Worm (Caenorhabditis elegans) whole organism, dauer: ENCODE measurements around the gene T22B7.7.

Experiments
- unc-62 ChIP-seq: sonication (generic microtip); optimal IDR thresholded peaks from 2 replicates; lab custom pipeline; 2017; ENCODE audit warnings: missing biosample characterization, missing genetic modification reagents, missing genetic modification characterization

T22B7.7 gene

ce11 chrX:5645606-5646005 is 8.3 kb downstream of the T22B7.7 start:
- TF ChIP-seq unc-62 (GFP tag; lab: Kevin White, UChicago) = no peak

ce11 chrX:5644112-5644511 is 9.8 kb downstream of the T22B7.7 start:
- no peak for TF ChIP-seq unc-62 (GFP tag; lab: Kevin White, UChicago)

DNA sequence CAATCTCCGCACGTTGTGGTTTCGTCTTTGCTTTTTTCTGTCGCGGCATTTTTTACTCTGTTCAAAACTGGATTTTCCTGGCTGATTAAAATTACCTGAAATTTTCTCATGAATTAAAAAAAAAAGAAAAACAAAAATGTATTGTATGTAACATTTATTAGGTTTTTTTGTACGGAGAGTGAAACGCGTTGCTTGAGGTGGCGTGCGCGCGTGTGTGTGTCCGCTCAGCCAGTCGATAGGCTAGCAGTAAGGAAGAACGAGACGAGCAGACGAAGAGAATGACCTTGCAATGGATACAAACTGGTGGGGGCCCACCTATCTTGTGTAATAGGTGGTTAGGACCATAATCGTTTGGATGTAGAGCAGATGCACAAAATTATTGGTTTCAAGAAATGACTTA is 12.6 kb downstream of the T22B7.7 start, which contains the start of gene T22B7.4:
Gene T22B7.4 (minus strand): TSS at position 101 of the 400 bp plus-strand sequence.
- no peak for TF ChIP-seq unc-62 (GFP tag; lab: Kevin White, UChicago)

DNA sequence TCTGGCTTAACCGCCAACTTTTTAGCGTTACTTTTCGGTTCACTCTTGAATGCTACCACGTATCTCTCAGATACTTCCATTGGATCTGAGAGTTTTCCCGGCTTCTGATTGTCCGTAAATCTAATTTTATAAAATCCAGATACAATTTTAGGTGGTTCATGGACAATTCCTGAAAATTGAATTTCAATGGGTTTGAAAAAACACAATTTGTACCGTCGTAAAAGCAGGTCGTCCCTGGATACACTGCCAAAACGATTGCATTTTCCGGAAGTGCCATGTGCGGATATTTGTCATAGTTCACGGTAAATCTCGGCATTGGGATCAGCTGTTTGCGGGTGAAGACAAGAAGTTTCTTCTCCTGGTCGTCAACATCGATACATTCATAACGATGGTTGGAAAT is 14.3 kb downstream of the T22B7.7 start:
- no peak for TF ChIP-seq unc-62 (GFP tag; lab: Kevin White, UChicago)

- no peak for TF ChIP-seq unc-62 (GFP tag; lab: Kevin White, UChicago)
Observed at ce11 chrX:5631626-5632025, 22.2 kb downstream of the T22B7.7 start, which contains the start of gene T22B7.8. Gene T22B7.8, plus strand, starts transcription at chrX:5631926.

ce11 chrX:5631008-5631407 is 22.9 kb downstream of the T22B7.7 start:
- no peak for TF ChIP-seq unc-62 (GFP tag; lab: Kevin White, UChicago)

DNA sequence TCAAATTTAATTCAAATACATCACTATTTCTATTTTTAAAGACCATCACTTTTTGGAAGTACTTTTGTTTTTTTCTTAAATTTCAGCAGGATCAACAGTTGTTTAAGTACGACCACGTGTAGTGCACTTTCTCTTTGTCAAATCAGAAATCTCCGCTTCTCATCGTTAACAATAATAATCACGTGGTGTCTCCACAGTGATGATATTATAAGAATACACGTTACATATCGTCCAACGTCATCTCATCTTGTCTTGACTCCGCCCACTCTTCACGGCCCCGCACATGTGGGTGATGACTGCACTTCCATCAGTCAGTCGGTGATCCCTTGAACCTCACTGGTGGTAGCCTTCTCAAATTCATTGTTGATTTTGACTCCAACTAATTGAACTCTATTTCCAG is 23.9 kb downstream of the T22B7.7 start, which contains the start of gene argn-1:
Gene argn-1 (plus strand): TSS at position 83 of the 400 bp plus-strand sequence.
- no peak for TF ChIP-seq unc-62 (GFP tag; lab: Kevin White, UChicago)

- TF ChIP-seq unc-62 (GFP tag; lab: Kevin White, UChicago) = no peak
Observed at ce11 chrX:5628432-5628977, 25.4 kb downstream of the T22B7.7 start.

- TF ChIP-seq unc-62 (GFP tag; lab: Kevin White, UChicago) = no peak
Observed at ce11 chrX:5621793-5622192, 32.1 kb downstream of the T22B7.7 start.

DNA sequence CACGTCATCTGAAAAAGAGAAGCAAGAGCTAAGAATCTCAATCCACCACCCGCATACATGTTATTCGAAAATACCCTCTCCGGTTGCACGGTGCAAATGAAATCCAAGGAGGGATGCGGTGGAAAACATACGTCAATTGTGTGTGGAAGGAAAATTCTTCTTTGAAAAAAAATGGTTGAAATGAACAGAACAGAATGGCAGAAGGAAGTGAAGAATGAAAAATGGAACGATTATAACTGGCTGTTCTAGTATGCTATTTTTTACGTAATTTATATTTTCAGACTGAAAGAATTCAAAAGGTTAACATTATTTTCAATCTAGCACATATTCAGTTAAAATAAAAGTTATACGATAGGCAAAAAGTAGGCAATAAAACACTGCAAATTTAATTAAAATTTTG is 37.9 kb downstream of the T22B7.7 start:
- TF ChIP-seq unc-62 (GFP tag; lab: Kevin White, UChicago) = no peak

- TF ChIP-seq unc-62 (GFP tag; lab: Kevin White, UChicago) = no peak
Observed at ce11 chrX:5611155-5611554, 42.7 kb downstream of the T22B7.7 start, which contains the start of gene octr-1. Gene octr-1, minus strand, starts transcription at chrX:5611255.

DNA sequence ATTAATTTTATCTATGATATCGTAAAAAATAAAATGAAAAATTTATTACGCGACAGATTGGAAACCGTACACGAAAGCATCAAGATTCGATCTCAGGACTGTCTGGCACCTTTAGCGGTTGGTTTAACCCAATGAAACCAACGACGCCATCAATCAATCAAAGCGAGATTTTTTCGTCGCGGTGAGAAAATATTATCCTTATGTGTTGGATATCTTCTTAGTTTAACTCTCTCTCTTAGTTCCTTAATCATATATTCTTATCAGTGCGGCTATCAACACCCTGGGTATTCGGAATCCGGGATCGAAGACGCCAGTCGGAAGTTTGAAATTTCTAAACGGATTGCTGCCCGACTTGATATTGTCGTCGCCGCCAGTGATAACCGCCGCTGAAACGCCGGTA is 48.8 kb downstream of the T22B7.7 start:
- no peak for TF ChIP-seq unc-62 (GFP tag; lab: Kevin White, UChicago)

- no peak for TF ChIP-seq unc-62 (GFP tag; lab: Kevin White, UChicago)
Observed at ce11 chrX:5603338-5603816, 50.5 kb downstream of the T22B7.7 start, which contains the start of gene F14D12.1. Gene F14D12.1, plus strand, starts transcription at chrX:5603766.
